Worm (Caenorhabditis elegans) whole organism, L1 larva: ENCODE results near the gene B0393.9.

Experiments
- ama-1 ChIP-seq: fragments of 150-350 bp; optimal IDR thresholded peaks from 2 replicates; lab custom pipeline; 2014
- fkh-10 ChIP-seq: sonication (generic microtip); optimal IDR thresholded peaks from 2 replicates; lab custom pipeline; 2017; ENCODE audit warnings: missing biosample characterization, missing genetic modification reagents, missing genetic modification characterization
- hlh-17 ChIP-seq: fragments of 200-800 bp; sonication (Bioruptor generic); optimal IDR thresholded peaks from 2 replicates; lab custom pipeline; 2018; ENCODE audit warnings: missing genetic modification characterization, mild to moderate bottlenecking, missing compliant biosample characterization, moderate library complexity, borderline replicate concordance
- skn-1 ChIP-seq: fragments of 150-350 bp; optimal IDR thresholded peaks from 2 replicates; lab custom pipeline; 2014; ENCODE audit warnings: missing biosample characterization, missing genetic modification characterization
- zip-4 ChIP-seq: fragments of 200-800 bp; sonication (Bioruptor generic); optimal IDR thresholded peaks from 2 replicates; lab custom pipeline; 2018; ENCODE audit warnings: mild to moderate bottlenecking, missing genetic modification characterization, moderate library complexity, missing compliant biosample characterization

ce11 chrIII:4779855-4780254 is at the start of gene B0393.9:
- TF ChIP-seq zip-4 (GFP tag; lab: Kevin White, UChicago) (no peak), ama-1 (lab: Kevin White, UChicago) (no peak), hlh-17 (no peak), fkh-10 (GFP tag; lab: Kevin White, UChicago) (no peak), skn-1 (tag; lab: Kevin White, UChicago) (no peak)
